Worm (Caenorhabditis elegans) whole organism, L4/young adult: ENCODE data around the gene F21C10.4.

ENCODE experiments used
- W03F9.2 ChIP-seq: fragments of 150-350 bp; optimal IDR thresholded peaks from 2 replicates; lab custom pipeline; 2014; ENCODE audit warnings: missing biosample characterization, missing genetic modification characterization
- him-1 ChIP-seq: sonication (generic microtip); optimal IDR thresholded peaks from 2 replicates; lab custom pipeline; 2016; ENCODE audit warnings: missing genotype, missing genetic modification reagents, missing genetic modification characterization, missing compliant biosample characterization

DNA sequence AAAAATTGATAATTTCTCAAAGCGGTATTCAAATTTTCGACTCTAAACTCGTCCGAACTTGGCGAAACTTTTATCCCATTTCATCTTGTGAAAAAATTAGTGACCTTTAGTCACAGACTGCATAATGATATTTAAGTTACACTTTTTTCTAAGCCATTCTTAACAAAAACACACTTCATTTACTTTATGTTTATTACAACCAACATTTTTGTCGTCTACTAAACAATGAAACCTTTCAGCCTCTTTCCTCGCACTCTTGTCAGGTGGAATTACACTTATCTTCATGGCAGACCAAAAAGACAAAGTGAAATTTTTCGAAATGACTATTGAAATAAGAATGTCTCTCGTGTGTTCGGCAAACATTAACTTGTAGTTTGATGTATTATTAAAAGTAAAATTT is 37.5 kb downstream of the F21C10.4 start:
- TF ChIP-seq W03F9.2 (tag; lab: Kevin White, UChicago) (no peak), him-1 (no peak)
